Worm (Caenorhabditis elegans) whole organism, young adult: ENCODE measurements around the gene nrps-1.

ENCODE experiments used
- B0261.1 ChIP-seq: sonication (generic microtip); optimal IDR thresholded peaks from 2 replicates; lab custom pipeline; 2016; ENCODE audit warnings: mild to moderate bottlenecking, missing genetic modification characterization, moderate library complexity, missing compliant biosample characterization
- B0336.3 ChIP-seq: fragments of 200-800 bp; sonication (Bioruptor generic); IDR thresholded peaks from 2 replicates; pipeline ENCODE4 v1.3.6; 2022; ENCODE audit warnings: missing genetic modification characterization, missing compliant biosample characterization
- D2030.7 ChIP-seq: fragments of 200-800 bp; sonication (Bioruptor generic); IDR thresholded peaks from 2 replicates; pipeline ENCODE4 v1.3.6; 2022; ENCODE audit warnings: missing genetic modification reagents, missing genetic modification characterization, missing compliant biosample characterization
- F33H1.4 ChIP-seq: fragments of 200-800 bp; sonication (Bioruptor generic); IDR thresholded peaks from 2 replicates; pipeline ENCODE4 v1.3.6; 2022; ENCODE audit warnings: missing genetic modification reagents, missing genetic modification characterization, missing compliant biosample characterization
- F52B5.7 ChIP-seq: sonication (generic microtip); optimal IDR thresholded peaks from 2 replicates; lab custom pipeline; 2016; ENCODE audit warnings: mild to moderate bottlenecking, missing genetic modification characterization, missing compliant biosample characterization
- T26A5.8 ChIP-seq: sonication (generic microtip); optimal IDR thresholded peaks from 2 replicates; lab custom pipeline; 2016; ENCODE audit warnings: missing genetic modification characterization, missing compliant biosample characterization
- Y53G8AR.9 ChIP-seq: fragments of 200-800 bp; sonication (Bioruptor generic); conservative IDR thresholded peaks from 2 replicates; pipeline ENCODE4 v1.3.6; 2022; ENCODE audit warnings: missing genetic modification reagents, missing genetic modification characterization, missing compliant biosample characterization
- Y67H2A.10 ChIP-seq: fragments of 200-800 bp; sonication (Bioruptor generic); conservative IDR thresholded peaks from 2 replicates; pipeline ENCODE4 v1.3.6; 2022; ENCODE audit warnings: missing genetic modification reagents, missing genetic modification characterization, missing compliant biosample characterization
- Y95B8A.8 ChIP-seq: fragments of 200-800 bp; sonication (Bioruptor generic); IDR thresholded peaks from 2 replicates; pipeline ENCODE4 v1.3.6; 2022; ENCODE audit warnings: missing genetic modification reagents, missing genetic modification characterization, missing compliant biosample characterization
- ama-1 ChIP-seq, 3 experiments: fragments of 150-350 bp in 1 of 3; sonication (generic microtip) in 2 of 3; optimal IDR thresholded peaks; 2 replicates each; lab custom pipeline; 2014 to 2018; ENCODE audit warnings: missing biosample characterization in 2 of 3, missing genetic modification characterization in 2 of 3, missing genetic modification reagents in 2 of 3
- aptf-3 ChIP-seq: fragments of 200-800 bp; sonication (Bioruptor generic); IDR thresholded peaks from 2 replicates; pipeline ENCODE4 v1.3.6; 2022; ENCODE audit warnings: missing genetic modification characterization, missing compliant biosample characterization
- attf-5 ChIP-seq: fragments of 200-800 bp; sonication (Bioruptor generic); optimal IDR thresholded peaks from 2 replicates; lab custom pipeline; 2018; ENCODE audit warnings: mild to moderate bottlenecking, missing genetic modification characterization, missing compliant biosample characterization
- bed-1 ChIP-seq: fragments of 200-800 bp; sonication (Bioruptor generic); IDR thresholded peaks from 2 replicates; pipeline ENCODE4 v1.3.6; 2022; ENCODE audit warnings: missing genetic modification reagents, missing genetic modification characterization, missing compliant biosample characterization
- bed-2 ChIP-seq: fragments of 200-800 bp; sonication (Bioruptor generic); IDR thresholded peaks from 2 replicates; pipeline ENCODE4 v1.3.6; 2022; ENCODE audit warnings: missing genetic modification reagents, missing genetic modification characterization, missing compliant biosample characterization
- ccch-3 ChIP-seq: fragments of 200-800 bp; sonication (Bioruptor generic); optimal IDR thresholded peaks from 2 replicates; lab custom pipeline; 2018; ENCODE audit warnings: mild to moderate bottlenecking, missing genetic modification characterization, missing compliant biosample characterization
- ceh-100 ChIP-seq: fragments of 200-800 bp; sonication (Bioruptor generic); IDR thresholded peaks from 2 replicates; pipeline ENCODE4 v1.3.6; 2022; ENCODE audit warnings: missing genetic modification reagents, missing genetic modification characterization, missing compliant biosample characterization
- ceh-27 ChIP-seq: fragments of 200-800 bp; sonication (Bioruptor generic); optimal IDR thresholded peaks from 2 replicates; lab custom pipeline; 2018; ENCODE audit warnings: mild to moderate bottlenecking, missing genetic modification characterization, moderate library complexity, missing compliant biosample characterization
- ceh-79 ChIP-seq: sonication (generic microtip); optimal IDR thresholded peaks from 2 replicates; lab custom pipeline; 2017; ENCODE audit warnings: mild to moderate bottlenecking, missing genetic modification characterization, missing compliant biosample characterization
- ceh-91 ChIP-seq: fragments of 200-800 bp; sonication (Bioruptor generic); IDR thresholded peaks from 2 replicates; pipeline ENCODE4 v1.3.6; 2022; ENCODE audit warnings: missing genetic modification reagents, missing genetic modification characterization, missing compliant biosample characterization
- dox-1 ChIP-seq: fragments of 200-800 bp; sonication (Bioruptor generic); IDR thresholded peaks from 2 replicates; pipeline ENCODE4 v1.3.6; 2022; ENCODE audit warnings: missing genetic modification reagents, missing genetic modification characterization, missing compliant biosample characterization
- efl-1 ChIP-seq: fragments of 150-350 bp; optimal IDR thresholded peaks from 2 replicates; lab custom pipeline; 2014; ENCODE audit warnings: missing biosample characterization, missing genetic modification reagents, missing genetic modification characterization
- ets-4 ChIP-seq: fragments of 200-800 bp; sonication (Bioruptor generic); optimal IDR thresholded peaks from 2 replicates; lab custom pipeline; 2018; ENCODE audit warnings: mild to moderate bottlenecking, missing genetic modification characterization, missing compliant biosample characterization
- hmg-1.2 ChIP-seq: fragments of 200-800 bp; sonication (Bioruptor generic); IDR thresholded peaks from 2 replicates; pipeline ENCODE4 v1.3.6; 2022; ENCODE audit warnings: missing genetic modification reagents, missing genetic modification characterization, missing compliant biosample characterization
- lag-1 ChIP-seq: fragments of 200-800 bp; sonication (Bioruptor generic); IDR thresholded peaks from 2 replicates; pipeline ENCODE4 v1.3.6; 2022; ENCODE audit warnings: missing genetic modification reagents, missing genetic modification characterization, missing compliant biosample characterization
- lin-54 ChIP-seq: fragments of 200-800 bp; sonication (Bioruptor generic); optimal IDR thresholded peaks from 2 replicates; lab custom pipeline; 2018; ENCODE audit warnings: mild to moderate bottlenecking, missing genetic modification characterization, missing compliant biosample characterization
- lsl-1 ChIP-seq: fragments of 200-800 bp; sonication (Bioruptor generic); optimal IDR thresholded peaks from 2 replicates; lab custom pipeline; 2018; ENCODE audit warnings: mild to moderate bottlenecking, missing genetic modification characterization, moderate library complexity, missing compliant biosample characterization
- lsy-27 ChIP-seq: sonication (generic microtip); optimal IDR thresholded peaks from 2 replicates; lab custom pipeline; 2017; ENCODE audit warnings: missing genetic modification characterization, mild to moderate bottlenecking, missing compliant biosample characterization, antibody characterized with exemption, missing genotype, borderline replicate concordance; ENCODE audit not compliant: insufficient read depth
- madf-10 ChIP-seq: sonication (generic microtip); optimal IDR thresholded peaks from 2 replicates; lab custom pipeline; 2016; ENCODE audit warnings: mild to moderate bottlenecking, missing genetic modification characterization, missing compliant biosample characterization
- madf-3 ChIP-seq: fragments of 200-800 bp; sonication (Bioruptor generic); IDR thresholded peaks from 2 replicates; pipeline ENCODE4 v1.3.6; 2022; ENCODE audit warnings: missing genetic modification reagents, missing genetic modification characterization, missing compliant biosample characterization
- madf-6 ChIP-seq: fragments of 200-800 bp; sonication (Bioruptor generic); IDR thresholded peaks from 2 replicates; pipeline ENCODE4 v1.3.6; 2022; ENCODE audit warnings: missing genetic modification reagents, missing genetic modification characterization, missing compliant biosample characterization
- madf-8 ChIP-seq: fragments of 200-800 bp; sonication (Bioruptor generic); conservative IDR thresholded peaks from 2 replicates; pipeline ENCODE4 v1.3.6; 2022; ENCODE audit warnings: missing genetic modification reagents, missing genetic modification characterization, missing compliant biosample characterization
- mcd-1 ChIP-seq: fragments of 200-800 bp; sonication (Bioruptor generic); IDR thresholded peaks from 2 replicates; pipeline ENCODE4 v1.3.6; 2022; ENCODE audit warnings: missing genetic modification reagents, missing genetic modification characterization, missing compliant biosample characterization
- nhr-27 ChIP-seq: fragments of 200-800 bp; sonication (Bioruptor generic); optimal IDR thresholded peaks from 2 replicates; lab custom pipeline; 2018; ENCODE audit warnings: mild to moderate bottlenecking, missing genetic modification characterization, moderate library complexity, missing compliant biosample characterization
- pbrm-1 ChIP-seq: fragments of 200-800 bp; sonication (Bioruptor generic); IDR thresholded peaks from 2 replicates; pipeline ENCODE4 v1.3.6; 2022; ENCODE audit warnings: missing genetic modification reagents, missing genetic modification characterization, missing compliant biosample characterization
- rcor-1 ChIP-seq: fragments of 200-800 bp; sonication (Bioruptor generic); IDR thresholded peaks from 2 replicates; pipeline ENCODE4 v1.3.6; 2022; ENCODE audit warnings: missing genetic modification reagents, missing genetic modification characterization, missing compliant biosample characterization
- sdz-38 ChIP-seq: sonication (generic microtip); optimal IDR thresholded peaks from 2 replicates; lab custom pipeline; 2016; ENCODE audit warnings: missing genotype, missing genetic modification characterization, missing compliant biosample characterization
- snpc-1.3 ChIP-seq: sonication (generic microtip); optimal IDR thresholded peaks from 2 replicates; lab custom pipeline; 2017; ENCODE audit warnings: missing genetic modification characterization, mild to moderate bottlenecking, missing compliant biosample characterization, antibody characterized with exemption, moderate library complexity, missing genotype, missing genetic modification reagents; ENCODE audit not compliant: insufficient read depth
- snpc-3.4 ChIP-seq: sonication (generic microtip); optimal IDR thresholded peaks from 2 replicates; lab custom pipeline; 2017; ENCODE audit warnings: missing genetic modification characterization, mild to moderate bottlenecking, missing compliant biosample characterization, antibody characterized with exemption, moderate library complexity, missing genotype, missing genetic modification reagents
- snpc-4 ChIP-seq, 5 experiments: fragments of 150-350 bp in 1 of 5; sonication (generic microtip) in 4 of 5; optimal IDR thresholded peaks; 2 replicates each; lab custom pipeline; 2014 to 2018; ENCODE audit warnings: missing genetic modification characterization in 5 of 5, missing biosample characterization in 3 of 5, antibody characterized with exemption in 2 of 5, mild to moderate bottlenecking in 2 of 5, missing compliant biosample characterization in 2 of 5, missing genotype in 2 of 5, moderate library complexity in 2 of 5, missing genetic modification reagents in 1 of 5
- somi-1 ChIP-seq: fragments of 200-800 bp; sonication (Bioruptor generic); optimal IDR thresholded peaks from 2 replicates; lab custom pipeline; 2018; ENCODE audit warnings: mild to moderate bottlenecking, missing genetic modification characterization, missing compliant biosample characterization
- sptf-2 ChIP-seq: fragments of 200-800 bp; sonication (Bioruptor generic); optimal IDR thresholded peaks from 2 replicates; lab custom pipeline; 2018; ENCODE audit warnings: mild to moderate bottlenecking, missing genetic modification characterization, missing compliant biosample characterization
- tbp1 ChIP-seq: fragments of 200-800 bp; sonication (Bioruptor generic); optimal IDR thresholded peaks from 2 replicates; lab custom pipeline; 2018; ENCODE audit warnings: mild to moderate bottlenecking, missing genetic modification characterization, missing compliant biosample characterization
- tlf-1 ChIP-seq: fragments of 200-800 bp; sonication (Bioruptor generic); optimal IDR thresholded peaks from 2 replicates; lab custom pipeline; 2018; ENCODE audit warnings: mild to moderate bottlenecking, missing genetic modification characterization, missing compliant biosample characterization
- unc-130 ChIP-seq: sonication (generic microtip); optimal IDR thresholded peaks from 2 replicates; lab custom pipeline; 2016; ENCODE audit warnings: missing genetic modification reagents, missing genetic modification characterization, missing compliant biosample characterization
- xnd-1 ChIP-seq: sonication (generic microtip); optimal IDR thresholded peaks from 2 replicates; lab custom pipeline; 2016; ENCODE audit warnings: missing genotype, missing genetic modification reagents, missing genetic modification characterization, missing compliant biosample characterization
- ztf-18 ChIP-seq: sonication (generic microtip); optimal IDR thresholded peaks from 2 replicates; lab custom pipeline; 2016; ENCODE audit warnings: missing genotype, mild to moderate bottlenecking, missing genetic modification characterization, missing compliant biosample characterization
- ztf-22 ChIP-seq: fragments of 200-800 bp; sonication (Bioruptor generic); optimal IDR thresholded peaks from 2 replicates; lab custom pipeline; 2018; ENCODE audit warnings: mild to moderate bottlenecking, missing genetic modification characterization, moderate library complexity, missing compliant biosample characterization

The nrps-1 gene

DNA sequence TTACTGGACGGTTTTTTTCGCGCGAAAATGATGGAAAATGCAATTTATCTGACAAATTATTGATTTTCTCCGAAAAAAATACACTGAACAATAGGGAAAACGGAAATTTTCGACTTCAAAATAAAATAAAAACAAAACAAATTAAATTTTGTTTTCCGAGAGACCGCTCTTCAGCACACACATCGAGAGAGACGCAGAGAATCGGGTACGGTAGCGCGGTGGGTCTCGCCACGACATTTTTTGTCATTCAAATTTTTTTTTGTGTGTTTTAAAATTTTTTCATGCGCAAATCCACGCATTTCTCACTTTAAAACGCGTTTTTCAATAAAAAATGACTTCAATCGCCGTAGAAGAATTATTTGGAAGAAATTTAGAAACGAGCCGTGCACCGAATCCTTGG lies 10.4 kb upstream of the nrps-1 start:
- TF ChIP-seq efl-1 (GFP tag; lab: Kevin White, UChicago) (peak; percentile 42), Y67H2A.10 (no peak), mcd-1 (GFP tag; lab: Robert Waterston, UW) (peak; percentile 65), snpc-4 (GFP tag; optimal IDR thresholded peaks at IDR 0.05; lab: Kevin White, UChicago) (no peak), snpc-4 (tag; optimal IDR thresholded peaks at IDR 0.05; lab: Kevin White, UChicago) (no peak), ceh-27 (GFP tag; lab: Kevin White, UChicago) (no peak), madf-10 (tag; lab: Kevin White, UChicago) (no peak), ceh-100 (GFP tag; lab: Robert Waterston, UW) (peak; percentile 52; the same call in 1 of the 2 replicates), tlf-1 (GFP tag; lab: Kevin White, UChicago) (peak; percentile 31), somi-1 (GFP tag; lab: Kevin White, UChicago) (no peak), bed-2 (GFP tag; lab: Robert Waterston, UW) (no peak), snpc-1.3 (tag; lab: Kevin White, UChicago) (peak; percentile 84), T26A5.8 (tag; lab: Kevin White, UChicago) (no peak), lsy-27 (tag; lab: Kevin White, UChicago) (no peak), lin-54 (GFP tag; lab: Kevin White, UChicago) (peak; percentile 85), madf-3 (GFP tag; lab: Robert Waterston, UW) (0 out of 2 replicates have a peak, but pooled peaks have one; percentile 73), D2030.7 (GFP tag; lab: Robert Waterston, UW) (peak; percentile 84), bed-1 (GFP tag; lab: Robert Waterston, UW) (no peak), rcor-1 (0 out of 2 replicates have a peak, but pooled peaks have one; percentile 21), ama-1 (optimal IDR thresholded peaks at IDR 0.05; lab: Kevin White, UChicago) (no peak), ama-1 (GFP tag; optimal IDR thresholded peaks at IDR 0.05; lab: Kevin White, UChicago) (no peak), madf-8 (peak; percentile 83), dox-1 (GFP tag; lab: Robert Waterston, UW) (peak; percentile 42; the same call in 1 of the 2 replicates), sdz-38 (tag; lab: Kevin White, UChicago) (no peak), ztf-18 (no peak), ztf-22 (GFP tag; lab: Kevin White, UChicago) (no peak), aptf-3 (GFP tag; lab: Robert Waterston, UW) (no peak), F33H1.4 (peak; percentile 97), ceh-91 (GFP tag; lab: Robert Waterston, UW) (peak; percentile 60; the same call in 1 of the 2 replicates), lsl-1 (GFP tag; lab: Kevin White, UChicago) (peak; percentile 96), nhr-27 (tag; lab: Kevin White, UChicago) (no peak), Y53G8AR.9 (no peak), pbrm-1 (peak; percentile 39; the same call in 1 of the 2 replicates), tbp1 (GFP tag; lab: Kevin White, UChicago) (peak; percentile 17), attf-5 (GFP tag; lab: Kevin White, UChicago) (no peak), snpc-3.4 (tag; lab: Kevin White, UChicago) (peak; percentile 31), ceh-79 (tag; lab: Kevin White, UChicago) (no peak), madf-6 (peak; percentile 96), ets-4 (no peak), ccch-3 (GFP tag; lab: Kevin White, UChicago) (no peak), Y95B8A.8 (0 out of 2 replicates have a peak, but pooled peaks have one; percentile 41), unc-130 (GFP tag; lab: Kevin White, UChicago) (no peak), B0261.1 (no peak), xnd-1 (tag; lab: Kevin White, UChicago) (peak; percentile 83), sptf-2 (no peak), B0336.3 (GFP tag; lab: Robert Waterston, UW) (0 out of 2 replicates have a peak, but pooled peaks have one; percentile 45), lag-1 (no peak), F52B5.7 (tag; lab: Kevin White, UChicago) (no peak), hmg-1.2 (GFP tag; lab: Robert Waterston, UW) (peak; percentile 94)
